Worm (Caenorhabditis elegans) whole organism, young adult: ENCODE data around the gene fsn-1.

Experiments
- F23B12.7 ChIP-seq: sonication (generic microtip); optimal IDR thresholded peaks from 2 replicates; lab custom pipeline; 2017; ENCODE audit warnings: missing genetic modification characterization, mild to moderate bottlenecking, missing compliant biosample characterization, antibody characterized with exemption, moderate library complexity; ENCODE audit not compliant: insufficient read depth
- F57C9.4 ChIP-seq: sonication (generic microtip); optimal IDR thresholded peaks from 2 replicates; lab custom pipeline; 2017; ENCODE audit warnings: mild to moderate bottlenecking, missing genetic modification characterization, missing compliant biosample characterization
- K11D2.4 ChIP-seq: fragments of 200-800 bp; sonication (Bioruptor generic); IDR thresholded peaks from 2 replicates; pipeline ENCODE4 v1.3.6; 2022; ENCODE audit warnings: missing genetic modification reagents, missing genetic modification characterization, missing compliant biosample characterization
- K12H6.12 ChIP-seq: fragments of 200-800 bp; sonication (Bioruptor generic); optimal IDR thresholded peaks from 2 replicates; lab custom pipeline; 2018; ENCODE audit warnings: mild to moderate bottlenecking, missing genetic modification characterization, missing compliant biosample characterization
- Y53G8AR.9 ChIP-seq: fragments of 200-800 bp; sonication (Bioruptor generic); conservative IDR thresholded peaks from 2 replicates; pipeline ENCODE4 v1.3.6; 2022; ENCODE audit warnings: missing genetic modification reagents, missing genetic modification characterization, missing compliant biosample characterization
- akir-1 ChIP-seq: fragments of 200-800 bp; sonication (Bioruptor generic); optimal IDR thresholded peaks from 2 replicates; lab custom pipeline; 2018; ENCODE audit warnings: mild to moderate bottlenecking, missing genetic modification characterization, moderate library complexity, missing compliant biosample characterization
- ama-1 ChIP-seq, 3 experiments: fragments of 150-350 bp in 1 of 3; sonication (generic microtip) in 2 of 3; optimal IDR thresholded peaks; 2 replicates each; lab custom pipeline; 2014 to 2018; ENCODE audit warnings: missing biosample characterization in 2 of 3, missing genetic modification characterization in 2 of 3, missing genetic modification reagents in 2 of 3
- aptf-2 ChIP-seq: fragments of 200-800 bp; sonication (Bioruptor generic); conservative IDR thresholded peaks from 2 replicates; pipeline ENCODE4 v1.3.6; 2022; ENCODE audit warnings: missing genetic modification reagents, missing genetic modification characterization, missing compliant biosample characterization
- atf-7 ChIP-seq: sonication (generic microtip); optimal IDR thresholded peaks from 2 replicates; lab custom pipeline; 2017; ENCODE audit warnings: mild to moderate bottlenecking, missing genetic modification characterization, missing compliant biosample characterization
- attf-5 ChIP-seq: fragments of 200-800 bp; sonication (Bioruptor generic); optimal IDR thresholded peaks from 2 replicates; lab custom pipeline; 2018; ENCODE audit warnings: mild to moderate bottlenecking, missing genetic modification characterization, missing compliant biosample characterization
- attf-6 ChIP-seq: fragments of 200-800 bp; sonication (Bioruptor generic); IDR thresholded peaks from 2 replicates; pipeline ENCODE4 v1.3.6; 2022; ENCODE audit warnings: missing genetic modification reagents, missing genetic modification characterization, missing compliant biosample characterization
- cebp-1 ChIP-seq, 2 experiments: fragments of 200-800 bp in 1 of 2; sonication (Bioruptor generic) in 1 of 2; sonication (generic microtip) in 1 of 2; IDR thresholded peaks in 1 of 2; optimal IDR thresholded peaks in 1 of 2; 2 replicates each; pipeline versions ENCODE4 v1.3.6 to Lab custom; 2017 to 2022; ENCODE audit warnings: missing compliant biosample characterization in 2 of 2, missing genetic modification characterization in 2 of 2, mild to moderate bottlenecking in 1 of 2, missing genetic modification reagents in 1 of 2, moderate library complexity in 1 of 2
- ceh-100 ChIP-seq: fragments of 200-800 bp; sonication (Bioruptor generic); IDR thresholded peaks from 2 replicates; pipeline ENCODE4 v1.3.6; 2022; ENCODE audit warnings: missing genetic modification reagents, missing genetic modification characterization, missing compliant biosample characterization
- ceh-40 ChIP-seq: fragments of 200-800 bp; sonication (Bioruptor generic); IDR thresholded peaks from 2 replicates; pipeline ENCODE4 v1.3.6; 2022; ENCODE audit warnings: missing genetic modification characterization, missing compliant biosample characterization
- ceh-58 ChIP-seq: fragments of 200-800 bp; sonication (Bioruptor generic); IDR thresholded peaks from 2 replicates; pipeline ENCODE4 v1.3.6; 2022; ENCODE audit warnings: missing genetic modification characterization, missing compliant biosample characterization
- ceh-91 ChIP-seq: fragments of 200-800 bp; sonication (Bioruptor generic); IDR thresholded peaks from 2 replicates; pipeline ENCODE4 v1.3.6; 2022; ENCODE audit warnings: missing genetic modification reagents, missing genetic modification characterization, missing compliant biosample characterization
- egrh-3 ChIP-seq: fragments of 200-800 bp; sonication (Bioruptor generic); IDR thresholded peaks from 2 replicates; pipeline ENCODE4 v1.3.6; 2022; ENCODE audit warnings: missing genetic modification reagents, missing genetic modification characterization, missing compliant biosample characterization
- ekl-4 ChIP-seq: fragments of 200-800 bp; sonication (Bioruptor generic); IDR thresholded peaks from 2 replicates; pipeline ENCODE4 v1.3.6; 2022; ENCODE audit warnings: missing genetic modification reagents, missing genetic modification characterization, missing compliant biosample characterization
- ets-4 ChIP-seq: fragments of 200-800 bp; sonication (Bioruptor generic); optimal IDR thresholded peaks from 2 replicates; lab custom pipeline; 2018; ENCODE audit warnings: mild to moderate bottlenecking, missing genetic modification characterization, missing compliant biosample characterization
- gei-17 ChIP-seq: fragments of 200-800 bp; sonication (Bioruptor generic); optimal IDR thresholded peaks from 2 replicates; lab custom pipeline; 2018; ENCODE audit warnings: mild to moderate bottlenecking, missing genetic modification characterization, missing compliant biosample characterization
- hlh-26 ChIP-seq: fragments of 200-800 bp; sonication (Bioruptor generic); conservative IDR thresholded peaks from 2 replicates; pipeline ENCODE4 v1.3.6; 2022; ENCODE audit warnings: missing genetic modification reagents, missing genetic modification characterization, missing compliant biosample characterization
- madf-10 ChIP-seq: sonication (generic microtip); optimal IDR thresholded peaks from 2 replicates; lab custom pipeline; 2016; ENCODE audit warnings: mild to moderate bottlenecking, missing genetic modification characterization, missing compliant biosample characterization
- madf-6 ChIP-seq: fragments of 200-800 bp; sonication (Bioruptor generic); IDR thresholded peaks from 2 replicates; pipeline ENCODE4 v1.3.6; 2022; ENCODE audit warnings: missing genetic modification reagents, missing genetic modification characterization, missing compliant biosample characterization
- madf-8 ChIP-seq: fragments of 200-800 bp; sonication (Bioruptor generic); conservative IDR thresholded peaks from 2 replicates; pipeline ENCODE4 v1.3.6; 2022; ENCODE audit warnings: missing genetic modification reagents, missing genetic modification characterization, missing compliant biosample characterization
- nfya-1 ChIP-seq: sonication (generic microtip); optimal IDR thresholded peaks from 2 replicates; lab custom pipeline; 2017; ENCODE audit warnings: antibody characterized with exemption, missing compliant biosample characterization, missing genetic modification characterization, borderline replicate concordance; ENCODE audit not compliant: insufficient read depth
- nfyb-1 ChIP-seq: fragments of 200-800 bp; sonication (Bioruptor generic); IDR thresholded peaks from 2 replicates; pipeline ENCODE4 v1.3.6; 2022; ENCODE audit warnings: missing genetic modification reagents, missing genetic modification characterization, missing compliant biosample characterization
- pbrm-1 ChIP-seq: fragments of 200-800 bp; sonication (Bioruptor generic); IDR thresholded peaks from 2 replicates; pipeline ENCODE4 v1.3.6; 2022; ENCODE audit warnings: missing genetic modification reagents, missing genetic modification characterization, missing compliant biosample characterization
- rpc-1 ChIP-seq, 2 experiments: fragments of 150-350 bp in 1 of 2; sonication (generic microtip) in 1 of 2; optimal IDR thresholded peaks; 2 replicates each; lab custom pipeline; 2014 to 2018; ENCODE audit warnings: missing biosample characterization in 1 of 2, missing genetic modification characterization in 1 of 2, missing genetic modification reagents in 1 of 2, missing genotype in 1 of 2
- sdz-38 ChIP-seq: sonication (generic microtip); optimal IDR thresholded peaks from 2 replicates; lab custom pipeline; 2016; ENCODE audit warnings: missing genotype, missing genetic modification characterization, missing compliant biosample characterization
- tbp1 ChIP-seq: fragments of 200-800 bp; sonication (Bioruptor generic); optimal IDR thresholded peaks from 2 replicates; lab custom pipeline; 2018; ENCODE audit warnings: mild to moderate bottlenecking, missing genetic modification characterization, missing compliant biosample characterization
- tbx-9 ChIP-seq: sonication (generic microtip); optimal IDR thresholded peaks from 2 replicates; lab custom pipeline; 2016; ENCODE audit warnings: borderline replicate concordance, missing genetic modification characterization, inconsistent platforms, missing compliant biosample characterization
- zfh-2 ChIP-seq: fragments of 200-800 bp; sonication (Bioruptor generic); conservative IDR thresholded peaks from 2 replicates; pipeline ENCODE4 v1.3.6; 2022; ENCODE audit warnings: missing genetic modification reagents, missing genetic modification characterization, missing compliant biosample characterization
- ztf-26 ChIP-seq: sonication (generic microtip); optimal IDR thresholded peaks from 2 replicates; lab custom pipeline; 2017; ENCODE audit warnings: missing genetic modification characterization, missing compliant biosample characterization

fsn-1 gene

DNA sequence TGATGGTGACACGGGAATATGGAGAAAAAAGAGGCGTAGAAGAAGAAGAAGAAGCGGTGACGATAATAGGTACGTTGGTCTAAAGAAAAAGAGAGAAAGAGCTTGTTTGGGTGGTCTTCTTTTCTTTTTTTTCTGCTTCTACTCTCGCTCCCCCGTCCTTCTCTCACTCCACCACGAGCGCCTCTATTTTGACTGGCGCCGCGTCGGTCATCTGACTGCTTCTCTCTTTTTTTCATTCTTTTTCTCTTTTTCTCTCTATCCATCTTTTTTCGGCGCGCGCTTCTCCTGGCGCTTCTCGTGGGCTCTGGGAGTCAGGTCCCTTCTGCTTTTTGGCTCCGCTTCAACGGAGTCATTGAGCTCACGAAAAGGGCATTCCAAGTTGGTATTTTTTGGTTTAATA is 13.2 kb downstream of the fsn-1 start:
- peak; percentile 13 for TF ChIP-seq F23B12.7 (tag; lab: Kevin White, UChicago)
- TF ChIP-seq cebp-1 (GFP tag; IDR thresholded peaks at IDR 0.05; lab: Robert Waterston, UW), result no peak
- peak; percentile 37 for TF ChIP-seq cebp-1 (tag; optimal IDR thresholded peaks at IDR 0.05; lab: Kevin White, UChicago)
- no peak for TF ChIP-seq Y53G8AR.9 (GFP tag; lab: Robert Waterston, UW)
- 0 out of 2 replicates have a peak, but pooled peaks have one; percentile 63 for TF ChIP-seq K11D2.4 (GFP tag; lab: Robert Waterston, UW)
- TF ChIP-seq attf-5, result peak; percentile 13
- TF ChIP-seq madf-8, result no peak
- peak; percentile 88 for TF ChIP-seq zfh-2 (GFP tag; lab: Robert Waterston, UW)
- peak; percentile 29 for TF ChIP-seq K12H6.12
- TF ChIP-seq F57C9.4 (tag; lab: Kevin White, UChicago), result no peak

- TF ChIP-seq ama-1 (optimal IDR thresholded peaks at IDR 0.05; lab: Kevin White, UChicago), result no peak
- no peak for TF ChIP-seq ama-1 (GFP tag; optimal IDR thresholded peaks at IDR 0.05; lab: Kevin White, UChicago)
- TF ChIP-seq ztf-26, result no peak
- peak; percentile 91 for TF ChIP-seq zfh-2 (GFP tag; lab: Robert Waterston, UW)
- peak; percentile 69; the same call in 1 of the 2 replicates for TF ChIP-seq egrh-3 (GFP tag; lab: Robert Waterston, UW)
Observed at ce11 chrIII:4951210-4951609, 14.1 kb downstream of the fsn-1 start.

- TF ChIP-seq aptf-2 (GFP tag; lab: Robert Waterston, UW) (no peak), nfya-1 (no peak), pbrm-1 (no peak)
- TF ChIP-seq, all 124 proteins: peak for 0
Observed at ce11 chrIII:4951824-4952223, 14.7 kb downstream of the fsn-1 start, which contains the start of gene flh-2. flh-2 (plus strand) TSS chrIII:4952124.

DNA sequence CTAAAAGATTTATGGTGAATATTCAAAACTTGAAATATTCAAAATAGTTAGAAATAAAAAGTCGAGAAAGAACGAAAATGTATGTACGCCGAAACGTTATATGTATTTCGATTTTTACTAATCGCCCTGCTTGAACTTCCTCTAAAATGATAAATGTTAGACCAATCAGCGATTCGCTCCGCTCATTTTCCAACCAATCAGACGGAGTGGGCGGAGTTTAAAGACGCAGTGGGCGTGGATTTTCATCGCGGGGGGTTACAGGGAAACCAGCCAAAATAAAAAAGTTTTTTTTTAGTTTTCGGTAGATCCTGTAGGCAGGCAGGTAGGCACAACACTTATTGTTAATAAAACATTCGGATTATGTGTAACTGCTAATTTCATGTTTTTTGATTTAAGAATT is 15.8 kb downstream of the fsn-1 start:
- TF ChIP-seq nfyb-1, result peak; percentile 64; the same call in 1 of the 2 replicates
- no peak for TF ChIP-seq ceh-58 (GFP tag; lab: Robert Waterston, UW)

DNA sequence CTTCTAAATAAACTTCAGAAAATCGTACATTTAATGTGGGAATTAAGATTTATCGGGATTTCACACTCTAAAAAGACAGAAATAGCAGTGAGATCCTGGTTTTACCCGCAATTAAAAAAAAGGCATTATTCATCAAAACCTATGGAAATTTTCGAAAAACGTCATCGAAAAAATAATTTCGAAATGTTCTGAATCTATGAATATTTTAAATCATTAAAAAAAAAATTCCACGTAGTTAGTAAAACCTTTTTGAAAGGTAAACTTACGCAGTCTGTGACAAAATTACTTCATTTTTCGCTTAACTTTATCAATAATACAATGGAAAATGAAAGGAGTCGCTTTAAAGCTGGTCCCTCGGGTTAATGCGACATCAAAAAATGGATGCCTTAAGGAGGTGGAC is 19.4 kb downstream of the fsn-1 start, which contains the start of gene C26E6.1:
Gene C26E6.1 (plus strand): TSS at position 301 of the 400 bp plus-strand sequence.
- TF ChIP-seq ekl-4 (GFP tag; lab: Robert Waterston, UW) (no peak), madf-10 (tag; lab: Kevin White, UChicago) (no peak), atf-7 (tag; lab: Kevin White, UChicago) (no peak), madf-6 (GFP tag; lab: Robert Waterston, UW) (no peak), hlh-26 (no peak), rpc-1 (optimal IDR thresholded peaks at IDR 0.05; lab: Kevin White, UChicago) (no peak), rpc-1 (tag; optimal IDR thresholded peaks at IDR 0.05; lab: Kevin White, UChicago) (no peak), ceh-91 (GFP tag; lab: Robert Waterston, UW) (no peak), ceh-40 (GFP tag; lab: Robert Waterston, UW) (no peak), attf-5 (no peak), ceh-100 (no peak), tbp1 (no peak), akir-1 (GFP tag; lab: Kevin White, UChicago) (no peak), attf-6 (GFP tag; lab: Robert Waterston, UW) (no peak), K11D2.4 (GFP tag; lab: Robert Waterston, UW) (no peak), sdz-38 (tag; lab: Kevin White, UChicago) (no peak), gei-17 (GFP tag; lab: Kevin White, UChicago) (no peak), nfyb-1 (no peak), ets-4 (GFP tag; lab: Kevin White, UChicago) (no peak), tbx-9 (no peak)
